Worm (Caenorhabditis elegans) whole organism, young adult: ENCODE data around the gene mrps-18B.

Source experiments
- D2030.7 ChIP-seq: fragments of 200-800 bp; sonication (Bioruptor generic); IDR thresholded peaks from 2 replicates; pipeline ENCODE4 v1.3.6; 2022; ENCODE audit warnings: missing genetic modification reagents, missing genetic modification characterization, missing compliant biosample characterization
- F22D6.2 ChIP-seq: sonication (generic microtip); optimal IDR thresholded peaks from 2 replicates; lab custom pipeline; 2016; ENCODE audit warnings: mild to moderate bottlenecking, missing genetic modification characterization, missing compliant biosample characterization
- F23B12.7 ChIP-seq: sonication (generic microtip); optimal IDR thresholded peaks from 2 replicates; lab custom pipeline; 2017; ENCODE audit warnings: missing genetic modification characterization, mild to moderate bottlenecking, missing compliant biosample characterization, antibody characterized with exemption, moderate library complexity; ENCODE audit not compliant: insufficient read depth
- F33H1.4 ChIP-seq: fragments of 200-800 bp; sonication (Bioruptor generic); IDR thresholded peaks from 2 replicates; pipeline ENCODE4 v1.3.6; 2022; ENCODE audit warnings: missing genetic modification reagents, missing genetic modification characterization, missing compliant biosample characterization
- F52B5.7 ChIP-seq: sonication (generic microtip); optimal IDR thresholded peaks from 2 replicates; lab custom pipeline; 2016; ENCODE audit warnings: mild to moderate bottlenecking, missing genetic modification characterization, missing compliant biosample characterization
- F55B11.4 ChIP-seq: sonication (generic microtip); optimal IDR thresholded peaks from 2 replicates; lab custom pipeline; 2016; ENCODE audit warnings: missing compliant biosample characterization, missing genetic modification characterization, borderline replicate concordance; ENCODE audit not compliant: insufficient read depth
- T26A5.8 ChIP-seq: sonication (generic microtip); optimal IDR thresholded peaks from 2 replicates; lab custom pipeline; 2016; ENCODE audit warnings: missing genetic modification characterization, missing compliant biosample characterization
- Y95B8A.8 ChIP-seq: fragments of 200-800 bp; sonication (Bioruptor generic); IDR thresholded peaks from 2 replicates; pipeline ENCODE4 v1.3.6; 2022; ENCODE audit warnings: missing genetic modification reagents, missing genetic modification characterization, missing compliant biosample characterization
- ZK185.1 ChIP-seq: sonication (generic microtip); optimal IDR thresholded peaks from 2 replicates; lab custom pipeline; 2016; ENCODE audit warnings: mild to moderate bottlenecking, missing genetic modification characterization, missing compliant biosample characterization; ENCODE audit not compliant: poor library complexity, severe bottlenecking
- akir-1 ChIP-seq: fragments of 200-800 bp; sonication (Bioruptor generic); optimal IDR thresholded peaks from 2 replicates; lab custom pipeline; 2018; ENCODE audit warnings: mild to moderate bottlenecking, missing genetic modification characterization, moderate library complexity, missing compliant biosample characterization
- aptf-2 ChIP-seq: fragments of 200-800 bp; sonication (Bioruptor generic); conservative IDR thresholded peaks from 2 replicates; pipeline ENCODE4 v1.3.6; 2022; ENCODE audit warnings: missing genetic modification reagents, missing genetic modification characterization, missing compliant biosample characterization
- atf-7 ChIP-seq: sonication (generic microtip); optimal IDR thresholded peaks from 2 replicates; lab custom pipeline; 2017; ENCODE audit warnings: mild to moderate bottlenecking, missing genetic modification characterization, missing compliant biosample characterization
- attf-3 ChIP-seq: fragments of 200-800 bp; sonication (Bioruptor generic); conservative IDR thresholded peaks from 2 replicates; pipeline ENCODE4 v1.3.6; 2022; ENCODE audit warnings: missing genetic modification reagents, missing genetic modification characterization, missing compliant biosample characterization
- bed-1 ChIP-seq: fragments of 200-800 bp; sonication (Bioruptor generic); IDR thresholded peaks from 2 replicates; pipeline ENCODE4 v1.3.6; 2022; ENCODE audit warnings: missing genetic modification reagents, missing genetic modification characterization, missing compliant biosample characterization
- bed-2 ChIP-seq: fragments of 200-800 bp; sonication (Bioruptor generic); IDR thresholded peaks from 2 replicates; pipeline ENCODE4 v1.3.6; 2022; ENCODE audit warnings: missing genetic modification reagents, missing genetic modification characterization, missing compliant biosample characterization
- ccch-3 ChIP-seq: fragments of 200-800 bp; sonication (Bioruptor generic); optimal IDR thresholded peaks from 2 replicates; lab custom pipeline; 2018; ENCODE audit warnings: mild to moderate bottlenecking, missing genetic modification characterization, missing compliant biosample characterization
- ceh-27 ChIP-seq: fragments of 200-800 bp; sonication (Bioruptor generic); optimal IDR thresholded peaks from 2 replicates; lab custom pipeline; 2018; ENCODE audit warnings: mild to moderate bottlenecking, missing genetic modification characterization, moderate library complexity, missing compliant biosample characterization
- ceh-58 ChIP-seq: fragments of 200-800 bp; sonication (Bioruptor generic); IDR thresholded peaks from 2 replicates; pipeline ENCODE4 v1.3.6; 2022; ENCODE audit warnings: missing genetic modification characterization, missing compliant biosample characterization
- ceh-79 ChIP-seq: sonication (generic microtip); optimal IDR thresholded peaks from 2 replicates; lab custom pipeline; 2017; ENCODE audit warnings: mild to moderate bottlenecking, missing genetic modification characterization, missing compliant biosample characterization
- chd-7 ChIP-seq: sonication (generic microtip); optimal IDR thresholded peaks from 2 replicates; lab custom pipeline; 2016; ENCODE audit warnings: mild to moderate bottlenecking, missing genetic modification characterization, moderate library complexity, missing compliant biosample characterization
- efl-1 ChIP-seq: fragments of 150-350 bp; optimal IDR thresholded peaks from 2 replicates; lab custom pipeline; 2014; ENCODE audit warnings: missing biosample characterization, missing genetic modification reagents, missing genetic modification characterization
- egl-18 ChIP-seq: fragments of 200-800 bp; sonication (Bioruptor generic); IDR thresholded peaks from 2 replicates; pipeline ENCODE4 v1.3.6; 2022; ENCODE audit warnings: missing genetic modification reagents, missing genetic modification characterization, missing compliant biosample characterization
- egl-44 ChIP-seq: fragments of 200-800 bp; sonication (Bioruptor generic); IDR thresholded peaks from 2 replicates; pipeline ENCODE4 v1.3.6; 2022; ENCODE audit warnings: missing genetic modification reagents, missing genetic modification characterization, missing compliant biosample characterization
- gei-17 ChIP-seq: fragments of 200-800 bp; sonication (Bioruptor generic); optimal IDR thresholded peaks from 2 replicates; lab custom pipeline; 2018; ENCODE audit warnings: mild to moderate bottlenecking, missing genetic modification characterization, missing compliant biosample characterization
- hmg-20 ChIP-seq: fragments of 200-800 bp; sonication (Bioruptor generic); IDR thresholded peaks from 2 replicates; pipeline ENCODE4 v1.3.6; 2022; ENCODE audit warnings: missing genetic modification reagents, missing genetic modification characterization, missing compliant biosample characterization
- hrde-1 ChIP-seq: sonication (generic microtip); optimal IDR thresholded peaks from 2 replicates; lab custom pipeline; 2016; ENCODE audit warnings: missing genetic modification characterization, mild to moderate bottlenecking, missing compliant biosample characterization, moderate library complexity, missing genotype, missing genetic modification reagents, borderline replicate concordance
- lag-1 ChIP-seq: fragments of 200-800 bp; sonication (Bioruptor generic); IDR thresholded peaks from 2 replicates; pipeline ENCODE4 v1.3.6; 2022; ENCODE audit warnings: missing genetic modification reagents, missing genetic modification characterization, missing compliant biosample characterization
- let-607 ChIP-seq, 2 experiments: fragments of 200-800 bp in 1 of 2; sonication (Bioruptor generic) in 1 of 2; sonication (generic microtip) in 1 of 2; optimal IDR thresholded peaks; 2 replicates each; lab custom pipeline; 2016 to 2018; ENCODE audit warnings: mild to moderate bottlenecking in 2 of 2, missing compliant biosample characterization in 2 of 2, missing genetic modification characterization in 2 of 2, moderate library complexity in 2 of 2, missing genotype in 1 of 2
- lin-54 ChIP-seq: fragments of 200-800 bp; sonication (Bioruptor generic); optimal IDR thresholded peaks from 2 replicates; lab custom pipeline; 2018; ENCODE audit warnings: mild to moderate bottlenecking, missing genetic modification characterization, missing compliant biosample characterization
- madf-3 ChIP-seq: fragments of 200-800 bp; sonication (Bioruptor generic); IDR thresholded peaks from 2 replicates; pipeline ENCODE4 v1.3.6; 2022; ENCODE audit warnings: missing genetic modification reagents, missing genetic modification characterization, missing compliant biosample characterization
- madf-8 ChIP-seq: fragments of 200-800 bp; sonication (Bioruptor generic); conservative IDR thresholded peaks from 2 replicates; pipeline ENCODE4 v1.3.6; 2022; ENCODE audit warnings: missing genetic modification reagents, missing genetic modification characterization, missing compliant biosample characterization
- mcd-1 ChIP-seq: fragments of 200-800 bp; sonication (Bioruptor generic); IDR thresholded peaks from 2 replicates; pipeline ENCODE4 v1.3.6; 2022; ENCODE audit warnings: missing genetic modification reagents, missing genetic modification characterization, missing compliant biosample characterization
- mel-28 ChIP-seq: sonication (generic microtip); optimal IDR thresholded peaks from 2 replicates; lab custom pipeline; 2016; ENCODE audit warnings: borderline replicate concordance, mild to moderate bottlenecking, missing genetic modification characterization, missing compliant biosample characterization
- nfya-2 ChIP-seq: fragments of 200-800 bp; sonication (Bioruptor generic); IDR thresholded peaks from 2 replicates; pipeline ENCODE4 v1.3.6; 2022; ENCODE audit warnings: missing genetic modification reagents, missing genetic modification characterization, missing compliant biosample characterization
- nhr-120 ChIP-seq: fragments of 200-800 bp; sonication (Bioruptor generic); IDR thresholded peaks from 2 replicates; pipeline ENCODE4 v1.3.6; 2022; ENCODE audit warnings: missing genetic modification characterization, missing compliant biosample characterization
- repo-1 ChIP-seq: sonication (generic microtip); optimal IDR thresholded peaks from 2 replicates; lab custom pipeline; 2017; ENCODE audit warnings: mild to moderate bottlenecking, missing genetic modification characterization, missing compliant biosample characterization
- sdz-38 ChIP-seq: sonication (generic microtip); optimal IDR thresholded peaks from 2 replicates; lab custom pipeline; 2016; ENCODE audit warnings: missing genotype, missing genetic modification characterization, missing compliant biosample characterization
- snpc-1.3 ChIP-seq: sonication (generic microtip); optimal IDR thresholded peaks from 2 replicates; lab custom pipeline; 2017; ENCODE audit warnings: missing genetic modification characterization, mild to moderate bottlenecking, missing compliant biosample characterization, antibody characterized with exemption, moderate library complexity, missing genotype, missing genetic modification reagents; ENCODE audit not compliant: insufficient read depth
- snpc-3.4 ChIP-seq: sonication (generic microtip); optimal IDR thresholded peaks from 2 replicates; lab custom pipeline; 2017; ENCODE audit warnings: missing genetic modification characterization, mild to moderate bottlenecking, missing compliant biosample characterization, antibody characterized with exemption, moderate library complexity, missing genotype, missing genetic modification reagents
- snpc-4 ChIP-seq, 5 experiments: fragments of 150-350 bp in 1 of 5; sonication (generic microtip) in 4 of 5; optimal IDR thresholded peaks; 2 replicates each; lab custom pipeline; 2014 to 2018; ENCODE audit warnings: missing genetic modification characterization in 5 of 5, missing biosample characterization in 3 of 5, antibody characterized with exemption in 2 of 5, mild to moderate bottlenecking in 2 of 5, missing compliant biosample characterization in 2 of 5, missing genotype in 2 of 5, moderate library complexity in 2 of 5, missing genetic modification reagents in 1 of 5
- somi-1 ChIP-seq: fragments of 200-800 bp; sonication (Bioruptor generic); optimal IDR thresholded peaks from 2 replicates; lab custom pipeline; 2018; ENCODE audit warnings: mild to moderate bottlenecking, missing genetic modification characterization, missing compliant biosample characterization
- tbp1 ChIP-seq: fragments of 200-800 bp; sonication (Bioruptor generic); optimal IDR thresholded peaks from 2 replicates; lab custom pipeline; 2018; ENCODE audit warnings: mild to moderate bottlenecking, missing genetic modification characterization, missing compliant biosample characterization
- zim-3 ChIP-seq: sonication (generic microtip); optimal IDR thresholded peaks from 2 replicates; lab custom pipeline; 2017; ENCODE audit warnings: mild to moderate bottlenecking, missing genetic modification characterization, moderate library complexity, missing compliant biosample characterization
- ztf-18 ChIP-seq: sonication (generic microtip); optimal IDR thresholded peaks from 2 replicates; lab custom pipeline; 2016; ENCODE audit warnings: missing genotype, mild to moderate bottlenecking, missing genetic modification characterization, missing compliant biosample characterization
- ztf-3 ChIP-seq: fragments of 200-800 bp; sonication (Bioruptor generic); optimal IDR thresholded peaks from 2 replicates; lab custom pipeline; 2018; ENCODE audit warnings: mild to moderate bottlenecking, missing genetic modification characterization, missing compliant biosample characterization
- ztf-6 ChIP-seq: fragments of 200-800 bp; sonication (Bioruptor generic); IDR thresholded peaks from 2 replicates; pipeline ENCODE4 v1.3.6; 2022; ENCODE audit warnings: missing genetic modification reagents, missing genetic modification characterization, missing compliant biosample characterization

The mrps-18B gene

ce11 chrII:8561227-8561626 lies 35.7 kb downstream of the mrps-18B start, which contains the start of gene iff-2:
Gene iff-2, minus strand, starts transcription at chrII:8561367.
- TF ChIP-seq ccch-3 (GFP tag; lab: Kevin White, UChicago) (peak; percentile 39), F52B5.7 (tag; lab: Kevin White, UChicago) (peak; percentile 85), gei-17 (GFP tag; lab: Kevin White, UChicago) (peak; percentile 82), sdz-38 (tag; lab: Kevin White, UChicago) (no peak), ztf-6 (GFP tag; lab: Robert Waterston, UW) (peak; percentile 95), akir-1 (peak; percentile 36), egl-44 (GFP tag; lab: Robert Waterston, UW) (peak; percentile 94), ztf-18 (peak; percentile 84), somi-1 (peak; percentile 93), D2030.7 (GFP tag; lab: Robert Waterston, UW) (no peak), tbp1 (GFP tag; lab: Kevin White, UChicago) (peak; percentile 78), ztf-3 (peak; percentile 93), zim-3 (tag; lab: Kevin White, UChicago) (peak; percentile 64), chd-7 (peak; percentile 94), mcd-1 (GFP tag; lab: Robert Waterston, UW) (peak; percentile 100), F22D6.2 (tag; lab: Kevin White, UChicago) (peak; percentile 90), bed-1 (GFP tag; lab: Robert Waterston, UW) (no peak), F33H1.4 (peak; percentile 81), hmg-20 (GFP tag; lab: Robert Waterston, UW) (no peak; the same call in 1 of the 2 replicates), bed-2 (GFP tag; lab: Robert Waterston, UW) (peak; percentile 84; the same call in 1 of the 2 replicates), lag-1 (GFP tag; lab: Robert Waterston, UW) (peak; percentile 29; the same call in 1 of the 2 replicates), snpc-4 (GFP tag; optimal IDR thresholded peaks at IDR 0.05; lab: Kevin White, UChicago) (no peak), snpc-4 (tag; optimal IDR thresholded peaks at IDR 0.05; lab: Kevin White, UChicago) (peak in 3 of 4 experiments; percentile 84 to 89 (median 89)), efl-1 (GFP tag; lab: Kevin White, UChicago) (peak; percentile 56), ceh-27 (peak; percentile 100), lin-54 (GFP tag; lab: Kevin White, UChicago) (peak; percentile 98), madf-8 (no peak), ceh-58 (GFP tag; lab: Robert Waterston, UW) (no peak), aptf-2 (GFP tag; lab: Robert Waterston, UW) (peak; percentile 45; the same call in 1 of the 2 replicates), F55B11.4 (tag; lab: Kevin White, UChicago) (no peak), madf-3 (GFP tag; lab: Robert Waterston, UW) (peak; percentile 97; the same call in 1 of the 2 replicates), let-607 (tag; optimal IDR thresholded peaks at IDR 0.05; lab: Kevin White, UChicago) (peak; percentile 99), egl-18 (GFP tag; lab: Robert Waterston, UW) (0 out of 2 replicates have a peak, but pooled peaks have one; percentile 58), repo-1 (tag; lab: Kevin White, UChicago) (peak; percentile 93), snpc-3.4 (tag; lab: Kevin White, UChicago) (peak; percentile 18), attf-3 (GFP tag; lab: Robert Waterston, UW) (peak; percentile 85), Y95B8A.8 (GFP tag; lab: Robert Waterston, UW) (peak; percentile 92), atf-7 (tag; lab: Kevin White, UChicago) (peak; percentile 95), snpc-1.3 (peak; percentile 19), hrde-1 (no peak), ZK185.1 (tag; lab: Kevin White, UChicago) (peak; percentile 95), nfya-2 (GFP tag; lab: Robert Waterston, UW) (no peak), T26A5.8 (tag; lab: Kevin White, UChicago) (no peak), ceh-79 (tag; lab: Kevin White, UChicago) (no peak), mel-28 (no peak), F23B12.7 (peak; percentile 95), nhr-120 (GFP tag; lab: Robert Waterston, UW) (peak; percentile 80; the same call in 1 of the 2 replicates)
